Fruit fly (Drosophila melanogaster): Measurements from ENCODE around the gene CG32457.

Gene CG32457

dm6 chr3L:23015681-23016080 lies 28.2 kb downstream of the CG32457 start:
- TF ChIP-seq CG12155 (GFP tag; optimal IDR thresholded peaks at IDR 0.05): no peak
- no peak for TF ChIP-seq CG3847 (GFP tag; IDR thresholded peaks at IDR 0.05)
- no peak for TF ChIP-seq psq (GFP tag; optimal IDR thresholded peaks at IDR 0.05)
- TF ChIP-seq fru (optimal IDR thresholded peaks at IDR 0.05): no peak
- TF ChIP-seq CG12219 (GFP tag; optimal IDR thresholded peaks at IDR 0.05): no peak
- TF ChIP-seq CG6654 (GFP tag; optimal IDR thresholded peaks at IDR 0.05): no peak
- TF ChIP-seq CG11723 (GFP tag; optimal IDR thresholded peaks at IDR 0.05): no peak
- TF ChIP-seq Dref (GFP tag; IDR thresholded peaks at IDR 0.05): no peak
- TF ChIP-seq CG16813 (GFP tag; IDR thresholded peaks at IDR 0.05; ENCODE audit: partially characterized antibody): no peak
- no peak for TF ChIP-seq CG17359 (tag; optimal IDR thresholded peaks at IDR 0.05)
- TF ChIP-seq CG8359 (GFP tag; optimal IDR thresholded peaks at IDR 0.05; ENCODE audit: borderline replicate concordance): no peak
- TF ChIP-seq ERR (GFP tag; optimal IDR thresholded peaks at IDR 0.05): no peak
- TF ChIP-seq CG10267 (tag; optimal IDR thresholded peaks at IDR 0.05): no peak
- TF ChIP-seq Ravus (GFP tag; IDR thresholded peaks at IDR 0.05): no peak
- no peak for TF ChIP-seq CG33557 (GFP tag; optimal IDR thresholded peaks at IDR 0.05)
- TF ChIP-seq CG30020 (tag; optimal IDR thresholded peaks at IDR 0.05): peak; percentile 73
- TF ChIP-seq Dfd (GFP tag; optimal IDR thresholded peaks at IDR 0.05): no peak
- TF ChIP-seq ato (GFP tag; IDR thresholded peaks at IDR 0.05; ENCODE audit: partially characterized antibody): no peak
- TF ChIP-seq jing (GFP tag; optimal IDR thresholded peaks at IDR 0.05): no peak
- TF ChIP-seq CG4854 (GFP tag; optimal IDR thresholded peaks at IDR 0.05): no peak
- no peak for TF ChIP-seq CG13624 (GFP tag; optimal IDR thresholded peaks at IDR 0.05)
- TF ChIP-seq bowl (GFP tag; IDR thresholded peaks at IDR 0.05): no peak
- TF ChIP-seq CG31365 (tag; optimal IDR thresholded peaks at IDR 0.05): no peak
- TF ChIP-seq B-H2 (GFP tag; optimal IDR thresholded peaks at IDR 0.05): no peak
- no peak for TF ChIP-seq Oli (tag; optimal IDR thresholded peaks at IDR 0.05)
- TF ChIP-seq so (GFP tag; IDR thresholded peaks at IDR 0.05): no peak
- no peak for TF ChIP-seq CG43689 (GFP tag; IDR thresholded peaks at IDR 0.05)
- peak; percentile 56 for TF ChIP-seq sens (GFP tag)
- no peak for TF ChIP-seq CG17612 (GFP tag; IDR thresholded peaks at IDR 0.05)
- no peak for TF ChIP-seq CG6854 (GFP tag; optimal IDR thresholded peaks at IDR 0.05)
- no peak for TF ChIP-seq Sox100B (GFP tag; optimal IDR thresholded peaks at IDR 0.05)
- no peak for TF ChIP-seq ttk (GFP tag; IDR thresholded peaks at IDR 0.05)
- TF ChIP-seq CG10979 (tag; optimal IDR thresholded peaks at IDR 0.05): no peak
- no peak for TF ChIP-seq Awh (GFP tag; IDR thresholded peaks at IDR 0.05)
- TF ChIP-seq CG11696 (GFP tag; IDR thresholded peaks at IDR 0.05): no peak
- TF ChIP-seq CG17385 (GFP tag; optimal IDR thresholded peaks at IDR 0.05): no peak
- no peak for TF ChIP-seq chm (GFP tag; IDR thresholded peaks at IDR 0.05)
- TF ChIP-seq Dp (GFP tag; optimal IDR thresholded peaks at IDR 0.05): peak; percentile 53
- no peak for TF ChIP-seq CG12391 (tag; optimal IDR thresholded peaks at IDR 0.05)
- TF ChIP-seq Bdp1 (GFP tag; optimal IDR thresholded peaks at IDR 0.05): no peak
- no peak for TF ChIP-seq CG3407 (GFP tag; optimal IDR thresholded peaks at IDR 0.05)
- TF ChIP-seq Usf (GFP tag; optimal IDR thresholded peaks at IDR 0.05): no peak
- TF ChIP-seq CG1603 (tag; optimal IDR thresholded peaks at IDR 0.05): peak; percentile 44
- no peak for TF ChIP-seq maf-S (GFP tag; optimal IDR thresholded peaks at IDR 0.05)
- TF ChIP-seq CG10274 (GFP tag; optimal IDR thresholded peaks at IDR 0.05): no peak
- no peak for TF ChIP-seq danr (GFP tag; IDR thresholded peaks at IDR 0.05)
- TF ChIP-seq Sry-δ (GFP tag; optimal IDR thresholded peaks at IDR 0.05): peak; percentile 45
- TF ChIP-seq HLH54F (GFP tag; optimal IDR thresholded peaks at IDR 0.05): no peak
- TF ChIP-seq CG9437 (GFP tag; optimal IDR thresholded peaks at IDR 0.05): no peak
- peak; percentile 85 for TF ChIP-seq Lhr (GFP tag; optimal IDR thresholded peaks at IDR 0.05)
- TF ChIP-seq bab2 (GFP tag; optimal IDR thresholded peaks at IDR 0.05): no peak
- TF ChIP-seq Xrp1 (GFP tag; IDR thresholded peaks at IDR 0.05): no peak
- TF ChIP-seq Hr78 (GFP tag; optimal IDR thresholded peaks at IDR 0.05): no peak
